Fruit fly (Drosophila melanogaster): ENCODE measurements around the gene ome.

ome gene

DNA sequence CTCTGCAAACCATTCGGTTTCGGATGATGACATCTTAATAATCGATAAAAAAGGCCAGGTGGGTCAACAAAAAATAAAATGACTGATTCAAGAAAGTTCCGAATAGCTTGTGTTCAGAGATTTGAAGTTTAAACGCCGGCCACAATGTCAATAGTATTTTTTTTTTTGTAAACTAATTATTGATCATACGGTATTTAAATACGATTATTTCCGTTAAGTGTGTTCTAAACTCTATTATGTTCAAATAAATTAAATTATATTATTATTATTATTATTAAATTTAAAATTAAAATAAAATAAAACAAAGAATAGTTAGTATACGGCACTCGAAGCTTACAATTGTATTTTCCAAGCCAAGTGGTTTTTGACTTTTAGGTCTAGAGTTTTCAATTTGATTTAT lies 60.8 kb downstream of the ome start, which contains the start of gene CG13471:
Gene CG13471 (minus strand): TSS at position 101 of the 400 bp plus-strand sequence.
- TF ChIP-seq CG13204 (GFP tag; optimal IDR thresholded peaks at IDR 0.05) (no peak), CG4496 (GFP tag; IDR thresholded peaks at IDR 0.05) (no peak), gl (tag; optimal IDR thresholded peaks at IDR 0.05) (no peak), EcR (GFP tag; optimal IDR thresholded peaks at IDR 0.05) (no peak), CG8301 (tag; optimal IDR thresholded peaks at IDR 0.05) (no peak), CG14655 (GFP tag; optimal IDR thresholded peaks at IDR 0.05) (no peak), Pif1B (GFP tag; optimal IDR thresholded peaks at IDR 0.05) (no peak)

DNA sequence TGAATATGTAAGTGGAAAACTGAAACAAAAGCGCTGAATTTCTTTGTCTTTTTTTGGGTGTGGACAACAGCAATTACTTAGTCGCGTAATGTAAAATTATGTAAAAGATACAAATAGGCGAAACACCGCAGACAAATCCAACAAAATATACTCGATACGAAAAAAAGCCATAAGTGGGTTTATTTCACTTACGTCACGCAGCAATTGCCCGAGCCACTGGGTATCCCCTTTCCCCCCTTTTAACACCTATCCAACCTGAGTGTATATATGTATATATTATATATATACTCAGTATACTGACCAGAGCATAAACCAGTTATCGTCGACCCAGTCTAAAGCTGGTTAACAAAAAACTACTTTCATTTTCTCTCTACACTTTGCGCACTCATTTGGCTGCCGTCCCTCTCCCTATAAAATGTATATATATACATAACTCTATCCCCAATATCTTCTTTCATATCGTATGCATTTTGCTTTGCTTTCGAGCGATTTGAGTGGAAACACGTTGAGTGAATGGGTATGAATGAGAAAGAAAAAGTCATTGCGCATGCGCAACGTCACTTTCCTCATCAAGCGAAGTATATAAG lies 70.6 kb downstream of the ome start:
- peak; percentile 62 for TF ChIP-seq EcR (GFP tag; optimal IDR thresholded peaks at IDR 0.05)
- TF ChIP-seq CG14655 (GFP tag; optimal IDR thresholded peaks at IDR 0.05) = no peak
- no peak for TF ChIP-seq CG10348 (GFP tag; IDR thresholded peaks at IDR 0.05)

DNA sequence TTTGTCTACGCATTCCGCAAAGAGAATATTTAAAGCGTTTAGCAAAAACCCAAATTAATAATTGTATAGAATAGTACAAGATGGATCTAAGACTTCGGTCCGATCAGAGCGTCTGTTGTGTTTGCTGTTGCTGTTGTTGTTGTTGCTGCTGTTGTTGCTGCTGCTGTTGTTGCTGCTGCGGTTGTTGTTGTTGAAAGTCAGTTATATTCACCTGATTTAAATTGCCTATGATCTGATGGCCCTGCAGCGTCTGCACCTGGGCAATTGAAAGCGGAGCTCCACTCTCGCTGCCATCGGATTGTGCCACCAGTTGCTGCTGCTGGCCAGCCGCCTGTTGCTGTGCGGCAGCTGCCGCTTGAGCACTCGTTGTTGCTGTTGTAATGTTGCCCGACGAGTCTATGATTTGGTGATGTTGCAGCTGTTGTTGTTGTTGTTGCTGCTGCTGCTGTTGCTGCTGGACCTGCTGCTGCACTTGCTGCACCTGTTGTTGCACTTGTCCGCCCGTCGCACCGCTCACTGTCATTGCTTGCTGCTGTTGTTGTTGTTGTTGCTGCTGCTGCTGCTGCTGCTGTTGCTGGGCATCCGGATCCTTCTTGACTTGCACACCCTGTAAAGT lies 78.5 kb downstream of the ome start:
- TF ChIP-seq Snoo (tag; optimal IDR thresholded peaks at IDR 0.05) (no peak), Pif1B (GFP tag; optimal IDR thresholded peaks at IDR 0.05) (no peak), CG15710 (tag; optimal IDR thresholded peaks at IDR 0.05) (no peak), CG13204 (GFP tag; optimal IDR thresholded peaks at IDR 0.05) (no peak), Ets98B (GFP tag; IDR thresholded peaks at IDR 0.05) (no peak), EcR (GFP tag; optimal IDR thresholded peaks at IDR 0.05) (no peak), CG10348 (GFP tag; IDR thresholded peaks at IDR 0.05) (no peak), CG8301 (tag; optimal IDR thresholded peaks at IDR 0.05) (no peak)

DNA sequence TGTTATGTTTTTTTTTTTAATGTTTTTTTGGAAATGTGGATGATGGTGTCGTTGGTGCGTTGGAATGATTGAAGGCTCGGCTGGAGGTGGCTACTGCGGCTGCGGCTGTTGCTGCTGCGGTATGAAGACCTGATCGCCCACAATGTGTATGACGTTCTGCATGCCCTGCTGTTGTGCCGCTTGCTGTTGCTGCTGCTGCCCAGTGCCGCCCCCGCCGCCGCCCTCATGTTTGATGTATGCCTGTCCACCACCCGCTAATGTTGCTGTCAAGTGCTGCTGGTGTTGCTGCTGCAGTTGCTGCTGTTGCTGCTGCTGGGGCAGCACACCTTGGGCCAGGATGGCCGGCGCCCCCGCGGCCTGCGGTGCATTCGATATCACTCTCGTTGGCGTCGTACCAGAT lies 80.2 kb downstream of the ome start:
- TF ChIP-seq CG32121 (GFP tag; IDR thresholded peaks at IDR 0.05) = no peak
- no peak for TF ChIP-seq CG8159 (tag; optimal IDR thresholded peaks at IDR 0.05)
- TF ChIP-seq Pif1A (GFP tag; optimal IDR thresholded peaks at IDR 0.05) = no peak
- no peak for TF ChIP-seq CG10348 (GFP tag; IDR thresholded peaks at IDR 0.05)
- no peak for TF ChIP-seq rn (GFP tag; IDR thresholded peaks at IDR 0.05)
- no peak for TF ChIP-seq CG15710 (tag; optimal IDR thresholded peaks at IDR 0.05)
- TF ChIP-seq CG13204 (GFP tag; optimal IDR thresholded peaks at IDR 0.05) = no peak

DNA sequence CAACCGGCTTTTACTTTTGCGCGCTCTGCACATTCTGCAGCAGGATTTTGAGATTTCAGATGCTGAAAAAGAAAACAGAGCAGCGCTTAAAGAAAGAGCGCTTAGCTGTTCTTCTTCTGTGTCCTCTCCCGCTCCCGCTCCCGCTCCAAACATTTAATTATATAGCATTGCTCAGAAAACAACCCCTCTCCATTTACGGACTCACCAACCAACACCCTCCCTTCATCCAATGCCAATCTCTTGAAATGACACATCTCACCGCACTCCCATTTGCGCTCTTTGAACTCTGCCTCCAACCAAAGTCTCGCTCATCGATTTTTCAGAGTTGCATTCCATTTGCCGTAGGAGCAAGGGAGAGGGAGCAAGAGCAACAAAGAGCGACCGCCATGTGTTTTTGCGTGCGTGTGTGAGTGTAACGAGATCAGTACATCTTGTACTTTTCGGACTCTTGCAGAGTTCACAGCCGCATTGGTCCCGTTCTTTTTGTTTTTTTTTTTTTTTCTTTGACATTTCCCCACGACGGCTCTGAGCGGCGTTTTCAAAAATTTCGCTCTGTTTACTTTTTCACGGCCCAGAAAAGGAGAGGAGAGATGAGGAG lies 82.5 kb downstream of the ome start:
- TF ChIP-seq fd96Ca (GFP tag; IDR thresholded peaks at IDR 0.05) (peak; percentile 74; the same call in 1 of the 3 replicates), CG8301 (tag; optimal IDR thresholded peaks at IDR 0.05) (no peak), CG32121 (GFP tag; IDR thresholded peaks at IDR 0.05) (0 out of 2 replicates have a peak, but pooled peaks have one; percentile 9), Snoo (tag; optimal IDR thresholded peaks at IDR 0.05) (peak; percentile 6), CG4496 (GFP tag; IDR thresholded peaks at IDR 0.05) (peak; percentile 40; the same call in 1 of the 3 replicates), CG9948 (tag; optimal IDR thresholded peaks at IDR 0.05) (no peak), CG34367 (tag; optimal IDR thresholded peaks at IDR 0.05) (no peak), CG14655 (GFP tag; optimal IDR thresholded peaks at IDR 0.05) (no peak), EcR (GFP tag; optimal IDR thresholded peaks at IDR 0.05) (peak; percentile 84), gl (tag; optimal IDR thresholded peaks at IDR 0.05) (peak; percentile 67), CG10348 (GFP tag; IDR thresholded peaks at IDR 0.05) (no peak), CG15710 (tag; optimal IDR thresholded peaks at IDR 0.05) (no peak), CG8159 (tag; optimal IDR thresholded peaks at IDR 0.05) (no peak), D1 (tag; optimal IDR thresholded peaks at IDR 0.05) (no peak), Ets98B (GFP tag; IDR thresholded peaks at IDR 0.05) (peak; percentile 32; the same call in 1 of the 2 replicates), CG12605 (GFP tag; IDR thresholded peaks at IDR 0.05) (peak; percentile 65; the same call in 1 of the 2 replicates), Pif1A (GFP tag; optimal IDR thresholded peaks at IDR 0.05) (peak; percentile 73), Pif1B (GFP tag; optimal IDR thresholded peaks at IDR 0.05) (peak; percentile 57), rn (GFP tag; IDR thresholded peaks at IDR 0.05) (no peak), CG17806 (tag; optimal IDR thresholded peaks at IDR 0.05) (no peak), CG13204 (GFP tag; optimal IDR thresholded peaks at IDR 0.05) (peak; percentile 80)

DNA sequence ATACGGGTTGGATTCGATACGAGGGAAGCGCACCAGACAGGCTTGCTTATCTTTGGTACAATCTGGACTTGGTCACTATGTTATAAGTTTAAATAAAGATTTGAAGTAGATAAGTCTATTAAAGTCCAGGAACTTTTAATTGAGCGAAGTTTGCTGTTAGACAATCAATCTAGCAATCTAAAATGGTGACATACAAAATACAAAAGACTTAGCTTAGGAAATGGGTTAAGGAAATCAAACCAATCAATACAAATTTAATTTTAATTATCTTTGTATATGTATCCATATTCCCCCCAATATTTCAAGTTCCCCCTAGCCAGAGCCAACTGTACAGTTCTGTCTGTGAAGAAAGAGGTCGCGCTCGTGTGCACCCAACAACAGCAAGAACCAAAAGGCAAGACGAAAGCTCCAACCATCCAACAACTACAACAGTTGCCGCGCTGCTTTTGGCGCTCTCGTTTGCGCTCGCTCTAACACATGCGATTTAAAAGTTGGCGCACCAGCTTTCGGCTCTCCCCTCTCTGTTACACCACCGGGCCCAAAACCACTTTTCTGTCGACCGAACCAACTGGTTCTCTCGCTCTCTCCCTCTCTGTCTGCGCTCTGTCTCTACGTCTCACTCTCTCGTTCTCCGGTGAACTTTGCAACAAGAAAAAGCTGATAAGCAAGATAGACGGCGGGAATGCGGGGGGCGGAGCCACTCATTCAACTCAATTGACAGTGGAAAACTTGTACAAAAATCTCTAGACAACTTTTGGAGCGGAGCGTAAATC lies 83.5 kb downstream of the ome start:
- peak; percentile 49 for TF ChIP-seq Pif1B (GFP tag; optimal IDR thresholded peaks at IDR 0.05)
- TF ChIP-seq EcR (GFP tag; optimal IDR thresholded peaks at IDR 0.05) = peak; percentile 93
- peak; percentile 69 for TF ChIP-seq CG32121 (GFP tag; IDR thresholded peaks at IDR 0.05)
- TF ChIP-seq CG9948 (tag; optimal IDR thresholded peaks at IDR 0.05) = peak; percentile 81
- TF ChIP-seq CG13204 (GFP tag; optimal IDR thresholded peaks at IDR 0.05) = peak; percentile 84
- TF ChIP-seq CG17806 (tag; optimal IDR thresholded peaks at IDR 0.05) = peak; percentile 85
- TF ChIP-seq CG8159 (tag; optimal IDR thresholded peaks at IDR 0.05) = peak; percentile 89
- TF ChIP-seq CG12605 (GFP tag; IDR thresholded peaks at IDR 0.05) = peak; percentile 75
- peak; percentile 88 for TF ChIP-seq CG8301 (tag; optimal IDR thresholded peaks at IDR 0.05)
- TF ChIP-seq CG4496 (GFP tag; IDR thresholded peaks at IDR 0.05) = peak; percentile 65; the same call in 2 of the 3 replicates
- peak; percentile 87 for TF ChIP-seq CG15710 (tag; optimal IDR thresholded peaks at IDR 0.05)
- peak; percentile 73 for TF ChIP-seq fd96Ca (GFP tag; IDR thresholded peaks at IDR 0.05)
- peak; percentile 17 for TF ChIP-seq rn (GFP tag; IDR thresholded peaks at IDR 0.05)
- TF ChIP-seq D1 (tag; optimal IDR thresholded peaks at IDR 0.05) = peak; percentile 70
- peak; percentile 68 for TF ChIP-seq Snoo (tag; optimal IDR thresholded peaks at IDR 0.05)
- peak; percentile 59 for TF ChIP-seq Ets98B (GFP tag; IDR thresholded peaks at IDR 0.05)
- peak; percentile 75 for TF ChIP-seq CG34367 (tag; optimal IDR thresholded peaks at IDR 0.05)
- TF ChIP-seq CG10348 (GFP tag; IDR thresholded peaks at IDR 0.05) = peak; percentile 68
- TF ChIP-seq Pif1A (GFP tag; optimal IDR thresholded peaks at IDR 0.05) = peak; percentile 82
- TF ChIP-seq gl (tag; optimal IDR thresholded peaks at IDR 0.05) = peak; percentile 82
- TF ChIP-seq CG14655 (GFP tag; optimal IDR thresholded peaks at IDR 0.05) = peak; percentile 93
